Worm (Caenorhabditis elegans) whole organism, early embryonic: ENCODE data around the gene cor-1.

ENCODE experiments used
- B0310.2 ChIP-seq: sonication (generic microtip); optimal IDR thresholded peaks from 2 replicates; lab custom pipeline; 2016; ENCODE audit warnings: mild to moderate bottlenecking, missing genetic modification characterization, missing compliant biosample characterization
- F13C5.2 ChIP-seq: sonication (generic microtip); optimal IDR thresholded peaks from 2 replicates; lab custom pipeline; 2017; ENCODE audit warnings: mild to moderate bottlenecking, missing genetic modification characterization, inconsistent platforms, missing compliant biosample characterization
- ceh-13 ChIP-seq: fragments of 200-800 bp; sonication (Bioruptor generic); optimal IDR thresholded peaks from 2 replicates; lab custom pipeline; 2018; ENCODE audit warnings: mild to moderate bottlenecking, missing genetic modification characterization, missing compliant biosample characterization
- ceh-36 ChIP-seq: sonication (generic microtip); optimal IDR thresholded peaks from 2 replicates; lab custom pipeline; 2016; ENCODE audit warnings: missing genetic modification characterization, inconsistent platforms, missing compliant biosample characterization
- flt-1 ChIP-seq: fragments of 200-800 bp; sonication (Bioruptor generic); IDR thresholded peaks from 2 replicates; pipeline ENCODE4 v1.3.6; 2022; ENCODE audit warnings: missing genetic modification characterization, missing compliant biosample characterization
- hmg-4 ChIP-seq: fragments of 200-800 bp; sonication (Bioruptor generic); optimal IDR thresholded peaks from 2 replicates; lab custom pipeline; 2018; ENCODE audit warnings: mild to moderate bottlenecking, missing genetic modification characterization, missing compliant biosample characterization
- pes-1 ChIP-seq: fragments of 200-800 bp; sonication (Bioruptor generic); IDR thresholded peaks from 2 replicates; pipeline ENCODE4 v1.3.6; 2022; ENCODE audit warnings: missing genetic modification reagents, missing genetic modification characterization, missing compliant biosample characterization
- sea-1 ChIP-seq: fragments of 200-800 bp; sonication (Bioruptor generic); conservative IDR thresholded peaks from 2 replicates; pipeline ENCODE4 v1.3.6; 2022; ENCODE audit warnings: missing genetic modification characterization, missing compliant biosample characterization
- tra-4 ChIP-seq: sonication (generic microtip); optimal IDR thresholded peaks from 2 replicates; lab custom pipeline; 2017; ENCODE audit warnings: missing genetic modification characterization, missing compliant biosample characterization

ce11 chrIII:10202894-10203871 is 45.7 kb upstream of the cor-1 start, which contains the start of gene chc-1:
- TF ChIP-seq pes-1 (GFP tag; lab: Robert Waterston, UW): no peak
- no peak for TF ChIP-seq flt-1
- TF ChIP-seq ceh-13 (GFP tag; lab: Kevin White, UChicago): no peak
- TF ChIP-seq hmg-4: peak; percentile 1
- TF ChIP-seq sea-1 (GFP tag; lab: Robert Waterston, UW): no peak
- no peak for TF ChIP-seq ceh-36 (tag; lab: Kevin White, UChicago)
- TF ChIP-seq tra-4 (tag; lab: Kevin White, UChicago): no peak
- TF ChIP-seq B0310.2: no peak
- TF ChIP-seq F13C5.2 (tag; lab: Kevin White, UChicago): no peak
